Fruit fly (Drosophila melanogaster): Measurements from ENCODE around the gene Lar.

The Lar gene

DNA sequence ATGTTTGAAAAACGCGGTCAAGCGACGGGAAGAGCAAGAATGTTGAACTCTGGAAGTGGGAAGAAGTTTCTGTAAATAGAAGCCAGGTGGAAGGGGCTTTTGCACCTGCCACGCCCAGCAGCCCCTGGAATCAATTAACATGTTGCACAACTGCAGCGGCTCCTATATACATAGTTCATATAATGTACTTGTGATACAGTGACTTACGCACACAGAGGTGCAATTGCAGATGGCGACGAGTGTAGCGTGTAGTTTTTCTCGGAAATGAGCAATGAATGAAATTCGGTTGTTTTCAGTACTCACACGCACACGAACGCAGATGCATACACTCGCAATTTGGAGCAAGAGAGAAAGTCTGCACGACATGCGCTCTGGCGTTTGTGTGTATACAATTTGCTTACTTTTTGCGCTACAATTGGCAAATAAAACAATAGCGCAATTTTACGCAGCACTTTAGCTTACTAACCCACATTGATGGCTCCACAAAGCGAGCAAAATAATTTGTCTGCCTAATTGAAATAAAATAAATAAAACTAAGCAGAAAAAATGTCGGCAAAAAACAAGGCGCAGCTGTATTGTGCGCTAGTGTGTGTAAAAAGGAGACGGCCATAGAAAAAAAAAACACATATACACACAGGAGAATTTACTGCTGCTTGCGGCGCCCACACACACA, 10.0 kb upstream of the Lar start (continued):
- no peak for TF ChIP-seq lab (GFP tag; optimal IDR thresholded peaks at IDR 0.05)
- no peak for TF ChIP-seq ham (GFP tag; IDR thresholded peaks at IDR 0.05)
- no peak for TF ChIP-seq CG13775 (GFP tag; optimal IDR thresholded peaks at IDR 0.05)
- no peak for TF ChIP-seq Nf-YB (GFP tag; optimal IDR thresholded peaks at IDR 0.05)
- TF ChIP-seq fd96Cb (tag; optimal IDR thresholded peaks at IDR 0.05), result no peak
- TF ChIP-seq Trl (optimal IDR thresholded peaks at IDR 0.05), result peak; percentile 48 to 77
- TF ChIP-seq Trl (GFP tag; optimal IDR thresholded peaks at IDR 0.05), result no peak
- no peak for TF ChIP-seq CG9609 (GFP tag; optimal IDR thresholded peaks at IDR 0.05)
- TF ChIP-seq hth (optimal IDR thresholded peaks at IDR 0.05), result no peak
- TF ChIP-seq CG17568 (GFP tag; optimal IDR thresholded peaks at IDR 0.05), result no peak
- no peak for TF ChIP-seq CG32532 (GFP tag; IDR thresholded peaks at IDR 0.05)
- TF ChIP-seq CG8924 (tag; optimal IDR thresholded peaks at IDR 0.05), result peak; percentile 55
- TF ChIP-seq Atf-2 (GFP tag; optimal IDR thresholded peaks at IDR 0.05), result no peak
- no peak for TF ChIP-seq CG30431 (GFP tag; optimal IDR thresholded peaks at IDR 0.05)
- no peak for TF ChIP-seq danr (GFP tag; IDR thresholded peaks at IDR 0.05)
- TF ChIP-seq Taf1 (GFP tag; IDR thresholded peaks at IDR 0.05), result no peak
- no peak for TF ChIP-seq MESR4 (GFP tag; optimal IDR thresholded peaks at IDR 0.05)
- TF ChIP-seq nerfin-1 (tag; optimal IDR thresholded peaks at IDR 0.05), result no peak
- TF ChIP-seq CG4328 (GFP tag; optimal IDR thresholded peaks at IDR 0.05), result no peak
- TF ChIP-seq ci (GFP tag; IDR thresholded peaks at IDR 0.05), result no peak; the same call in 2 of the 3 replicates
- TF ChIP-seq Neu2 (GFP tag; optimal IDR thresholded peaks at IDR 0.05; ENCODE audit: borderline replicate concordance), result no peak
- TF ChIP-seq CG33557 (GFP tag; optimal IDR thresholded peaks at IDR 0.05), result no peak
- TF ChIP-seq CG10654 (GFP tag; optimal IDR thresholded peaks at IDR 0.05), result no peak
- TF ChIP-seq CG3995 (GFP tag; optimal IDR thresholded peaks at IDR 0.05), result no peak
- TF ChIP-seq zen (tag; optimal IDR thresholded peaks at IDR 0.05), result no peak
- TF ChIP-seq ERR (GFP tag; optimal IDR thresholded peaks at IDR 0.05), result no peak
- TF ChIP-seq CG1024 (GFP tag; IDR thresholded peaks at IDR 0.05), result no peak
- TF ChIP-seq slp2 (GFP tag; optimal IDR thresholded peaks at IDR 0.05), result no peak
- peak; percentile 38; the same call in 1 of the 3 replicates for TF ChIP-seq CG34224 (GFP tag; IDR thresholded peaks at IDR 0.05; ENCODE audit: partially characterized antibody)
- peak; percentile 39; the same call in 1 of the 2 replicates for TF ChIP-seq nerfin-2 (GFP tag; IDR thresholded peaks at IDR 0.05; ENCODE audit: partially characterized antibody)
- TF ChIP-seq Rx (GFP tag; IDR thresholded peaks at IDR 0.05), result no peak
- TF ChIP-seq emc (GFP tag; optimal IDR thresholded peaks at IDR 0.05), result no peak
- TF ChIP-seq CG11723 (GFP tag; optimal IDR thresholded peaks at IDR 0.05), result no peak
- TF ChIP-seq Pdp1 (GFP tag; optimal IDR thresholded peaks at IDR 0.05), result peak in 1 of 2 experiments; percentile 91
- no peak for TF ChIP-seq CG1529 (GFP tag; optimal IDR thresholded peaks at IDR 0.05)
- TF ChIP-seq kni (GFP tag; optimal IDR thresholded peaks at IDR 0.05), result peak; percentile 88
- no peak for TF ChIP-seq CG14860 (GFP tag; IDR thresholded peaks at IDR 0.05; ENCODE audit: partially characterized antibody)
- no peak for TF ChIP-seq CG15011 (GFP tag; optimal IDR thresholded peaks at IDR 0.05)
- no peak for TF ChIP-seq CG9797 (GFP tag; optimal IDR thresholded peaks at IDR 0.05)
- TF ChIP-seq lola (GFP tag; optimal IDR thresholded peaks at IDR 0.05), result no peak
- no peak for TF ChIP-seq en (GFP tag; optimal IDR thresholded peaks at IDR 0.05)
- no peak for TF ChIP-seq ato (GFP tag; IDR thresholded peaks at IDR 0.05; ENCODE audit: partially characterized antibody)
- no peak for TF ChIP-seq E2f1 (GFP tag; IDR thresholded peaks at IDR 0.05)
- TF ChIP-seq HLH3B (GFP tag; IDR thresholded peaks at IDR 0.05), result no peak
- TF ChIP-seq cg (GFP tag; optimal IDR thresholded peaks at IDR 0.05), result peak; percentile 81
- TF ChIP-seq Lpt (GFP tag; optimal IDR thresholded peaks at IDR 0.05), result no peak
- TF ChIP-seq CrebB (tag; optimal IDR thresholded peaks at IDR 0.05), result no peak
- TF ChIP-seq sens (GFP tag), result peak; percentile 73
- no peak for TF ChIP-seq jumu (GFP tag; optimal IDR thresholded peaks at IDR 0.05)
- TF ChIP-seq CG16813 (GFP tag; IDR thresholded peaks at IDR 0.05; ENCODE audit: partially characterized antibody), result no peak

All from whole organism, embryonic.